Fruit fly (Drosophila melanogaster) ovary, adult (tissue): ENCODE measurements around the gene dj.

Experiments
- CG17801 ChIP-seq: fragments of 200-800 bp; optimal IDR thresholded peaks from 2 replicates; lab custom pipeline; 2019; ENCODE audit warnings: missing biosample characterization, mild to moderate bottlenecking, missing genetic modification characterization, moderate library complexity; ENCODE audit not compliant: partially characterized antibody

Gene dj

dm6 chr3R:7059015-7059414 is at the start of gene dj:
dj (plus strand) TSS chr3R:7059315.
- no peak for TF ChIP-seq CG17801 (GFP tag; lab: Kevin White, UChicago)

DNA sequence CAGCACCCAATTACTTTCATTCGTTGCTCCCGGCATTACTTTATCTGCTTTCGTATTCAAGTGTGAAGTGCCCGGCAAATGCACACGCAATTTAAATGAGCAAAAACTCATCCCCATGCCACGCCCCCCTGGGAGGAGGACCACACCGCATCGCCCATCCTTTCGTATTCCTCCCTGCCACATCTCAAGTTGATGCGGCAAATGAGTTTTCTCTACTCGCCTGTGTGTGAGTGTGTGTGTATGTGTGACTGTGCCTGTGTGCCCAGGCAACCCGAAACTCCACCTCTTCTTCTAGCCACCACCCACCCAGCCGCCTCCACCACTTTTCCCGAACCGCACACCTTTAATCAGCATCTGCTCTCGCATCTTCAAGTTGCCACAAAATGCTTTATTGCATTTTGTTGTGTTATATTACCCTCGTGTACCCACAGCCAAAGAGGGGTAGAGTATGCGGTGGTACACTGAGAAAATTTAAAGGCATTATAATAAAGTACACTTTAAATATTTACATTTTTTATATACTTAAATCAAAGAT is 48.0 kb upstream of the dj start:
- no peak for TF ChIP-seq CG17801 (GFP tag; lab: Kevin White, UChicago)

DNA sequence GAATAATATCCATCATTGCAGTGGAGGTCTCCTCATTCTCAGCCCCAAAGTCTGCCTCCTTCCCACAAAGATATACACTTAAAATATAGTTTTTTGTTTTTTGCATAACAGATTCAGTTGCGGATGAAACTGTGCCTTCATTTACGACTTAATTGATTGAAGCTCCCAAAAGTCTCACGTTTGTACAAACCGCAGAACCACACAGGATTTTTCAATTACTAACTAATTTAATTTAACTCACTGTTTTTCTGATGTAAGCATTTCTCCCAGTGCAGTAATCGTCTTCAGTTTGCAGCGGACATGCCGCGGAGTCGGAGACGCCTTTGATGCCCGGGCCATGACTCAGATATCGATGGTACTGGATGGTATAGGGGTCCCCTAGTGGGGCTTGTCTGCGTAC is 34.5 kb upstream of the dj start:
- no peak for TF ChIP-seq CG17801 (GFP tag; lab: Kevin White, UChicago)

DNA sequence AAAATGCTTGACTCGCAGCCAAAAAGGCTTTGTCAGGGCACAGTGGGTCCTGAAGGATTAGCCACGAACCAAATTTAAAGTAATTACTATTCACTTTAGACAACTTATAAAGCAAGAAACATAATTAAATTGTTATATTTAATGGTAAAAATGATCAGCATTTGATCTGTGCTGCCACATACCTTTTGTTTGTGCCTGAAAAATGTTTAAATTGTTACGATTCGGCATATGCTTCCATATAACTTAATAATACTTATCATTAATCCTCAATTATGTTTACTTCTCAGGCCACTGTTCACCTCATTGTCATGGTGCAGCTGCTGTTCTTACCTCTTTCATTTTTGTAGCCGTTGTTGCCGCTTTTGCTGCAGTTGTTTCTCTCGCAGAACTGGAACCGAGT is 33.9 kb upstream of the dj start:
- TF ChIP-seq CG17801 (GFP tag; lab: Kevin White, UChicago) = no peak

dm6 chr3R:7028554-7028953 is 30.6 kb upstream of the dj start:
- no peak for TF ChIP-seq CG17801 (GFP tag; lab: Kevin White, UChicago)

dm6 chr3R:7029434-7029833 is 29.7 kb upstream of the dj start:
- TF ChIP-seq CG17801 (GFP tag; lab: Kevin White, UChicago) = no peak

- TF ChIP-seq CG17801 (GFP tag; lab: Kevin White, UChicago) = no peak
Measured at dm6 chr3R:7031553-7031952, 27.6 kb upstream of the dj start.

- TF ChIP-seq CG17801 (GFP tag; lab: Kevin White, UChicago) = no peak
Measured at dm6 chr3R:7033707-7034106, 25.4 kb upstream of the dj start.

DNA sequence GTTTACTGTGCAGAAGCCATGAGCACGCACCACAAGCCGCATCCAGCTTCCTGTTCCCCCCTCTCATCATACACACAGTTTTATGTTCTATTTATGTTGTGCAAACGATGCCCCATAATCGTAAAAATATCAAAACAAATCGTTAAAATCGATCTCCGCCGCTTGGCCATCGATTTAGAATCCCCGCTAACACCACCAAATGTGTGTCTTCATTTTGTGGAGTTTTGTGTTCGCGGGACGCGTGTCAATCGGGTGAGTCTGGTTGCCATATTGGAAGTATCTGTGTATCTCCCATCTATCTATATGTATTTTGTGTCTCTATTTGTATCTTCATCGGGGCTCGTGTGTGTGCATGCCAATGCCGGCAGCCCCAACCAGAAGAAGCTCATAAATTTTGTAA is 24.7 kb upstream of the dj start:
- TF ChIP-seq CG17801 (GFP tag; lab: Kevin White, UChicago) = no peak

DNA sequence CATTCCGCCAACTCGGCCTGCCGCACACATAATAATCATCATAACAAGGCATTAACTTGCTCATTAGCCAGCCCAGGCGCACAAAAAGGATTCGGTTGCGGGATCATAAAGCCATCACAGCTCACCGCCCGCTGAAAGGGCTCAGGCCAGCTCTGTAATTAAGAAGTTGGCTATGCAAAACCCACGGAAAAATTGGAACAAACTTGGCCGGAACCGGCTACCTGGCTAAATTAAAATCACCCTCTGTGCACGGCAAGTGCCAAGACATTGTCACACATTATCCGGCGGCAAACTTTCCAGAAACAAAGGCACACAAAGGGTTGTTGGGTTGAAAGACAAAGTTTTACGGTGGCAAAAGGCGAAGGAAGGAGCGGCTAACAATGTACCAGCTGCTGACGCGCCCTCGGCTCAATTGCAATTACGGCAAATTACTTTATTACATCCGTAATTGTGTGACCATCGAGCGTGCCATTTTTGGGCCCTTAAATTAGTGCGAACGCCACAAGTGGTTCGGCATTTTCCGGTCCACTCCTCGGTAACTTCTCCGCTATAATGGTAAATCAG is 23.3 kb upstream of the dj start:
- TF ChIP-seq CG17801 (GFP tag; lab: Kevin White, UChicago) = no peak

- TF ChIP-seq CG17801 (GFP tag; lab: Kevin White, UChicago) = no peak
Measured at dm6 chr3R:7037250-7037802, 21.8 kb upstream of the dj start.

dm6 chr3R:7040894-7041293 is 18.2 kb upstream of the dj start:
- no peak for TF ChIP-seq CG17801 (GFP tag; lab: Kevin White, UChicago)

DNA sequence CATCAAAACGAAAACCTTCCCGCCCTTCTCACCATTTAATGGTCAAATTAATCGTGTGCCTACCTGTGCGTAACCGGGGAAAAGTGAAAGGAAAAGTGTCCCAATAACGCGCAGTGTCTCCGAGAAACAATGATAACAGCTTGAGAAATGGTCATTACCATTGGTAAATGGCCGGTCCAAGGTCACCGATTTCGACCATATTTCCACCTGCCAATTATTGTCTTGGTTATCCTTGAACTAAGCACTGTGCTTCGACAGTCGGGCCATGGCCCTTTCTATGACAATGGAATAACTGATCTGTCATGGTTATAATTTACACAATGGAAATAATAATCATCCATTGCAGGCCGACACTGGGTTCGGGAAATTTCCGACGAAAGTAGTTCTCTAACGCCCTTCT is 15.1 kb upstream of the dj start:
- TF ChIP-seq CG17801 (GFP tag; lab: Kevin White, UChicago) = no peak

DNA sequence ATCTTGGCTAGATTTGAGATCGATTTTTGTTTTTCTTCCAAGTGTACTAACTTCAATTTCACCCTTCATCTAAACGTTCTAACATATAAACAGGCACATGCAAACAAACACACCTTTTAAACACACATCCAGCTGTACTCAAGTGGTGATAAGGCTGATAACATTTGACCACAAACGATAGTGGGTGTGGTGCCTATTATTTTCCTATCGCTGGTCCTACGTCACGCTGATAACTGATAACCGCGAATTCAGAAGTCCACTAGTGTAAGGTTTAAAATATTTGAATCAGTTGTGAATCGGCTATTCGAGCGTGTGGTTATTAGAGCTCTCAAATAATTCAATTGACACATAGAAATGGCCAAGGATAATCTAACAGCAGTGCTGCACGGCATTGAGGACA is 6.9 kb upstream of the dj start, which contains the start of gene Sodh1:
TSS of gene Sodh1 (plus strand) at position 94 of the 400 bp plus-strand sequence.
- TF ChIP-seq CG17801 (GFP tag; lab: Kevin White, UChicago) = no peak

DNA sequence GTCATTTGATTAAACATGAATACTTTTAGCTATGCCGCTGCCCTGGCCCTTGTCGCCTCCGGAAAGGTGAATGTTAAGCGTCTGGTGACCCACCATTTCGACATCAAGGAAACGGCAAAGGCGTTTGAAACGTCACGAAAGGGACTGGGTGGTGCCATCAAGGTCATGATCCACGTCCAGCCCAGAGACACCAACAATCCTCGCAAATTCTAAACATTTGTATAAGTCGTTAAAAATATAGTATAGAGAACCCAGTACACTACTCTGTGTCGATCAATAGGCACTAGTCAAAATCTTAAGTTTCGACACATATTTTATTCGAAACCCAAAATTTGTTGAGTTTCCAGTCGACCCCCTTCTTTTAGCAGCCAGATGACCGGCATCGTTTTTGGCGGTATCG is 4.8 kb upstream of the dj start, which contains the start of gene CG1979:
TSS of gene CG1979 (plus strand) at position 301 of the 400 bp plus-strand sequence.
- no peak for TF ChIP-seq CG17801 (GFP tag; lab: Kevin White, UChicago)

DNA sequence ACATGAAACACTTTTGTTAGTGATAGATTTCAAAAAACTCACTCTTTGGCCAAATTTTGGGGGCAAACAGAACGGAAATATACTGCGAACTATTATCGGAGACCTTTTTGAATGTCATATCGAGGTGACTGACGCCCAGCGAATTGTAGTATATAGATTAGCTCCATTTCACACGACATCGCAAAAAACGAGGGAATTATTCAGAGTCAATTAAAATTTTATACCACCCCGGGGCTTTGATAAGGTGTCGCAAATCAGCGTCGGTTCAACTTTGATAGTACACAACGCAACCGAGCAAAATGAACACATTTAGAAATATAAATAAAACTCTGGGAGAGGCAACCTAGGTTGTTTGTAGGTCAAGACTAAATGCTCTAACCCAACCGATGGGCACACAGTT is 1.1 kb upstream of the dj start:
- TF ChIP-seq CG17801 (GFP tag; lab: Kevin White, UChicago) = no peak
